Fruit fly (Drosophila melanogaster): ENCODE results near the gene CG5895.

Gene CG5895

DNA sequence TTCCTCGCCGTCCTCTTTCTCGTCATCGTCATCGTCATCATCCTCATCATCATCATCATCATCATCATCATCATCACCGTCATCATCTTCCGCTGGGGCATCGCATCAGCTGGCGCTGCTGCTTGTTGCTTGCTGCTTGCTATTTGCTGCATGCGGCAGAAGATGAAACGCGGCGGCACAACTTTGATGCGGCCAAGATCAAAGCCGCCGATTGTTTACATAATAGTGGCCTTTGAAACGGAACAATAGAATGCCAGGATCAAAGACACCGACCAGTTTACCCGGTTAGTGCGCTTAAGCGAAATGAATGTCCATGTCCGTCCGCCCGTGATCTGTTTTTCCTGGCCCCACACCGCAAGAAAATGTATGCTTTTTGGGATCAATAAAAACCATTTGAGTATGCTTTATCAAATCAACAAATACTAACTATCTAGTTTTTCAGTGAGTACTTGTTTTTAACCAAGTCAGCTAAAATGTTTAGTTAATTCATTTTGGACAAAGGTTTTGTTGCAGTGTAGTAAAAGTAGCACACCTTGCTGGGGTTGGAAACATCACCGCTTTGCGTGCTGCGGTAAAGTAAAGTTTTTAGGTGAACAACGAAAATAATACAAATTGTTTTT is 14.1 kb upstream of the CG5895 start (continued):
- peak; percentile 1 for TF ChIP-seq CG33213 (GFP tag; optimal IDR thresholded peaks at IDR 0.05)
- TF ChIP-seq CG32767 (GFP tag; IDR thresholded peaks at IDR 0.05): no peak
- TF ChIP-seq org-1 (GFP tag; optimal IDR thresholded peaks at IDR 0.05): peak; percentile 17
- TF ChIP-seq Hey (tag; optimal IDR thresholded peaks at IDR 0.05): no peak
- no peak for TF ChIP-seq wek (GFP tag; optimal IDR thresholded peaks at IDR 0.05)
- peak; percentile 50 for TF ChIP-seq row (GFP tag; IDR thresholded peaks at IDR 0.05)
- TF ChIP-seq CG17186 (GFP tag; optimal IDR thresholded peaks at IDR 0.05): no peak
- no peak for TF ChIP-seq ftz-f1 (GFP tag; optimal IDR thresholded peaks at IDR 0.05)
- TF ChIP-seq CG10366 (GFP tag; IDR thresholded peaks at IDR 0.05): peak; percentile 28
- no peak for TF ChIP-seq Rfx (GFP tag; IDR thresholded peaks at IDR 0.05)
- no peak for TF ChIP-seq CG17612 (GFP tag; IDR thresholded peaks at IDR 0.05)
- TF ChIP-seq CG6175 (GFP tag; IDR thresholded peaks at IDR 0.05): no peak
- no peak for TF ChIP-seq CrebB (tag; optimal IDR thresholded peaks at IDR 0.05)
- TF ChIP-seq CG5953 (GFP tag; IDR thresholded peaks at IDR 0.05): no peak
- TF ChIP-seq pum (GFP tag; optimal IDR thresholded peaks at IDR 0.05): peak; percentile 31
- TF ChIP-seq CG13296 (GFP tag; optimal IDR thresholded peaks at IDR 0.05): no peak
- peak; percentile 73 for TF ChIP-seq ci (GFP tag; IDR thresholded peaks at IDR 0.05)
- TF ChIP-seq inv (GFP tag; IDR thresholded peaks at IDR 0.05; ENCODE audit: partially characterized antibody): no peak
- TF ChIP-seq Atf3 (GFP tag; optimal IDR thresholded peaks at IDR 0.05): peak; percentile 44
- no peak for TF ChIP-seq CG6791 (GFP tag; IDR thresholded peaks at IDR 0.05; ENCODE audit: partially characterized antibody)
- no peak for TF ChIP-seq CG9437 (GFP tag; optimal IDR thresholded peaks at IDR 0.05)
- TF ChIP-seq grn (GFP tag; optimal IDR thresholded peaks at IDR 0.05): no peak
- peak; percentile 30 for TF ChIP-seq Bdp1 (GFP tag; optimal IDR thresholded peaks at IDR 0.05)
- no peak for TF ChIP-seq CG2199 (GFP tag; IDR thresholded peaks at IDR 0.05)
- TF ChIP-seq ssp (GFP tag; IDR thresholded peaks at IDR 0.05): no peak
- TF ChIP-seq seq (GFP tag; IDR thresholded peaks at IDR 0.05): no peak
- TF ChIP-seq CG8478 (optimal IDR thresholded peaks at IDR 0.05): no peak
- peak; percentile 58 for TF ChIP-seq tin (GFP tag; optimal IDR thresholded peaks at IDR 0.05)
- no peak for TF ChIP-seq CG6254 (GFP tag; optimal IDR thresholded peaks at IDR 0.05)
- TF ChIP-seq Lhr (GFP tag; optimal IDR thresholded peaks at IDR 0.05): no peak
- no peak for TF ChIP-seq nau (GFP tag; optimal IDR thresholded peaks at IDR 0.05)
- TF ChIP-seq gsb-n (tag; optimal IDR thresholded peaks at IDR 0.05): peak; percentile 72
- TF ChIP-seq CG6813 (GFP tag; optimal IDR thresholded peaks at IDR 0.05): peak; percentile 38
- no peak for TF ChIP-seq CG2129 (GFP tag; IDR thresholded peaks at IDR 0.05; ENCODE audit: partially characterized antibody)
- TF ChIP-seq h (optimal IDR thresholded peaks at IDR 0.05): no peak
- TF ChIP-seq CG16863 (GFP tag; optimal IDR thresholded peaks at IDR 0.05): peak; percentile 41
- no peak for TF ChIP-seq salm (tag; optimal IDR thresholded peaks at IDR 0.05)
- no peak for TF ChIP-seq CG11398 (GFP tag; optimal IDR thresholded peaks at IDR 0.05)
- TF ChIP-seq GATAe (GFP tag; conservative IDR thresholded peaks at IDR 0.05): no peak
- no peak for TF ChIP-seq Doc2 (GFP tag; IDR thresholded peaks at IDR 0.05)
- no peak for TF ChIP-seq CG9215 (GFP tag; IDR thresholded peaks at IDR 0.05)
- TF ChIP-seq CG12769 (tag; optimal IDR thresholded peaks at IDR 0.05): peak; percentile 17
- no peak for TF ChIP-seq so (GFP tag; IDR thresholded peaks at IDR 0.05)
- peak in 1 of 2 experiments; percentile 13 for TF ChIP-seq Hr51 (GFP tag; optimal IDR thresholded peaks at IDR 0.05)
- peak; percentile 51 for TF ChIP-seq grau (tag; optimal IDR thresholded peaks at IDR 0.05)
- TF ChIP-seq dati (GFP tag; IDR thresholded peaks at IDR 0.05): no peak
- peak; percentile 65 for TF ChIP-seq unpg (GFP tag; optimal IDR thresholded peaks at IDR 0.05)
- TF ChIP-seq pita (GFP tag; optimal IDR thresholded peaks at IDR 0.05): no peak
- TF ChIP-seq Dek (tag; optimal IDR thresholded peaks at IDR 0.05): no peak
- TF ChIP-seq CG7786 (GFP tag; optimal IDR thresholded peaks at IDR 0.05): peak; percentile 33
- TF ChIP-seq CG18599 (GFP tag; optimal IDR thresholded peaks at IDR 0.05): no peak
- no peak for TF ChIP-seq yki (optimal IDR thresholded peaks at IDR 0.05)
